Worm (Caenorhabditis elegans) whole organism, late embryonic: Measurements from ENCODE around the gene ZK809.5.

ENCODE experiments used
- ets-4 ChIP-seq: sonication (generic microtip); optimal IDR thresholded peaks from 2 replicates; lab custom pipeline; 2016; ENCODE audit warnings: missing genetic modification characterization, missing compliant biosample characterization
- fkh-10 ChIP-seq: fragments of 150-350 bp; optimal IDR thresholded peaks from 2 replicates; lab custom pipeline; 2014; ENCODE audit warnings: missing biosample characterization, missing genetic modification reagents, missing genetic modification characterization
- gmeb-2 ChIP-seq: sonication (generic microtip); optimal IDR thresholded peaks from 2 replicates; lab custom pipeline; 2016; ENCODE audit warnings: missing genetic modification characterization, inconsistent platforms, missing compliant biosample characterization
- hlh-15 ChIP-seq: sonication (generic microtip); optimal IDR thresholded peaks from 2 replicates; lab custom pipeline; 2016; ENCODE audit warnings: missing genetic modification characterization, missing compliant biosample characterization
- lim-6 ChIP-seq: sonication (generic microtip); optimal IDR thresholded peaks from 2 replicates; lab custom pipeline; 2016; ENCODE audit warnings: missing genetic modification characterization, missing compliant biosample characterization
- pat-9 ChIP-seq: fragments of 200-800 bp; sonication (Bioruptor generic); optimal IDR thresholded peaks from 2 replicates; lab custom pipeline; 2018; ENCODE audit warnings: mild to moderate bottlenecking, missing genetic modification characterization, moderate library complexity, missing compliant biosample characterization
- pha-2 ChIP-seq: sonication (generic microtip); optimal IDR thresholded peaks from 2 replicates; lab custom pipeline; 2017; ENCODE audit warnings: mild to moderate bottlenecking, missing genetic modification characterization, missing compliant biosample characterization
- pha-4 ChIP-seq: fragments of 150-350 bp; optimal IDR thresholded peaks from 2 replicates; lab custom pipeline; 2018; ENCODE audit warnings: missing biosample characterization, missing genetic modification reagents, missing genetic modification characterization
- pqm-1 ChIP-seq: sonication (generic microtip); optimal IDR thresholded peaks from 2 replicates; lab custom pipeline; 2016; ENCODE audit warnings: missing genetic modification characterization, missing compliant biosample characterization
- tbx-2 ChIP-seq: sonication (generic microtip); optimal IDR thresholded peaks from 2 replicates; lab custom pipeline; 2016; ENCODE audit warnings: missing genetic modification characterization, missing compliant biosample characterization
- unc-3 ChIP-seq, 2 experiments: fragments of 200-800 bp in 1 of 2; sonication (Bioruptor generic) in 1 of 2; sonication (generic microtip) in 1 of 2; conservative IDR thresholded peaks in 1 of 2; optimal IDR thresholded peaks in 1 of 2; 2 replicates each; pipeline versions ENCODE4 v1.3.6 to Lab custom; 2016 to 2022; ENCODE audit warnings: missing compliant biosample characterization in 2 of 2, missing genetic modification characterization in 2 of 2, missing genetic modification reagents in 1 of 2

DNA sequence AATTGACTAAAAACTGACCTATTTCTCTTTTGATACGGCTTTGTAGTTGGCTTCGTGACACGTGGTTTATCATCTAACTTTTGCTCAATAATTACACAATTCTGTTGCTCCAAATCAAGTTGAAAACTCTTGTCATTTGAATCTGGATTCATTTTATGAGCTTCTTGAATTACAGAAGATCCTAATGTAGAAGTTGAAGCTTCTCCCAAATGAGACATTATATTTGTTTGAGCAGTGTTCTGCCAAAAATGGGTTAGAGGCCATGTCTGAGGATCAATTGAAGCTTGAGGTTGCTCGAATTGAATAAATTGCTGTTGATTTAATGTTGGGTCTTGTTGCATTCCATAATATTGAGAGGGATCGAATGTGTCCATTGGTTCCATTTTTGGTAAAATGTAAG, 41.0 kb downstream of the ZK809.5 start:
- TF ChIP-seq tbx-2 (no peak), pqm-1 (tag; lab: Kevin White, UChicago) (no peak), fkh-10 (GFP tag; lab: Kevin White, UChicago) (no peak), pat-9 (tag; lab: Kevin White, UChicago) (no peak), ets-4 (tag; lab: Kevin White, UChicago) (no peak), lim-6 (tag; lab: Kevin White, UChicago) (no peak), pha-2 (no peak), hlh-15 (tag; lab: Kevin White, UChicago) (no peak), gmeb-2 (no peak), unc-3 (GFP tag; conservative IDR thresholded peaks at IDR 0.05; lab: Robert Waterston, UW) (no peak), unc-3 (tag; optimal IDR thresholded peaks at IDR 0.05; lab: Kevin White, UChicago) (no peak), pha-4 (no peak)
